Fruit fly (Drosophila melanogaster) whole organism, embryonic: ENCODE measurements around the gene CG5516.
A peak's percentile ranks its signal among the peaks of the same experiment; 100 is the strongest.

Source experiments
- CG10267 ChIP-seq: fragments of 200-800 bp; sonication (Bioruptor generic); optimal IDR thresholded peaks from 2 replicates; lab custom pipeline; 2018; ENCODE audit warnings: missing biosample characterization, mild to moderate bottlenecking, missing genetic modification characterization, moderate library complexity
- CG10543 ChIP-seq: fragments of 200-800 bp; sonication (Bioruptor generic); optimal IDR thresholded peaks from 3 replicates; lab custom pipeline; 2017; ENCODE audit warnings: missing biosample characterization, mild to moderate bottlenecking, missing genetic modification characterization, moderate library complexity
- CG12659 ChIP-seq: fragments of 200-800 bp; sonication (Bioruptor generic); optimal IDR thresholded peaks from 3 replicates; lab custom pipeline; 2017; ENCODE audit warnings: mild to moderate bottlenecking, missing biosample characterization, missing genetic modification reagents, missing genetic modification characterization
- CG13123 ChIP-seq: fragments of 200-800 bp; sonication (Bioruptor generic); optimal IDR thresholded peaks from 2 replicates; lab custom pipeline; 2016; ENCODE audit warnings: missing biosample characterization, missing genetic modification characterization
- CG1529 ChIP-seq: fragments of 200-800 bp; sonication (Bioruptor generic); optimal IDR thresholded peaks from 3 replicates; lab custom pipeline; 2018; ENCODE audit warnings: missing biosample characterization, missing genetic modification characterization
- CG16813 ChIP-seq: fragments of 200-800 bp; sonication (Bioruptor generic); IDR thresholded peaks from 3 replicates; pipeline ENCODE4 v1.3.6; 2022; ENCODE audit warnings: missing biosample characterization, missing genetic modification characterization; ENCODE audit not compliant: partially characterized antibody
- CG17802 ChIP-seq: fragments of 200-800 bp; sonication (Bioruptor generic); optimal IDR thresholded peaks from 2 replicates; lab custom pipeline; 2018; ENCODE audit warnings: missing biosample characterization, mild to moderate bottlenecking, missing genetic modification characterization, moderate library complexity
- CG17912 ChIP-seq: fragments of 200-800 bp; sonication (Bioruptor generic); optimal IDR thresholded peaks from 2 replicates; lab custom pipeline; 2018; ENCODE audit warnings: missing biosample characterization, mild to moderate bottlenecking, missing genetic modification characterization
- CG2120 ChIP-seq: fragments of 200-800 bp; sonication (Bioruptor generic); optimal IDR thresholded peaks from 3 replicates; lab custom pipeline; 2016; ENCODE audit warnings: missing biosample characterization, missing genetic modification characterization
- CG2889 ChIP-seq: fragments of 200-800 bp; sonication (Bioruptor generic); IDR thresholded peaks from 3 replicates; pipeline ENCODE4 v1.3.6; 2022; ENCODE audit warnings: missing biosample characterization, missing genetic modification characterization
- CG42726 ChIP-seq: fragments of 200-800 bp; sonication (Bioruptor generic); IDR thresholded peaks from 2 replicates; pipeline ENCODE4 v1.3.6; 2022; ENCODE audit warnings: missing biosample characterization, missing genetic modification characterization; ENCODE audit not compliant: partially characterized antibody
- CG4360 ChIP-seq: fragments of 200-800 bp; sonication (Bioruptor generic); IDR thresholded peaks from 2 replicates; pipeline ENCODE4 v1.3.6; 2022; ENCODE audit warnings: missing biosample characterization, missing genetic modification characterization
- CG43689 ChIP-seq: fragments of 200-800 bp; sonication (Bioruptor generic); IDR thresholded peaks from 2 replicates; pipeline ENCODE4 v1.3.6; 2022; ENCODE audit warnings: missing biosample characterization, missing genetic modification characterization
- CG4404 ChIP-seq: fragments of 200-800 bp; sonication (Bioruptor generic); IDR thresholded peaks from 2 replicates; pipeline ENCODE4 v1.3.6; 2022; ENCODE audit warnings: missing biosample characterization, missing genetic modification characterization
- CG8281 ChIP-seq: fragments of 200-800 bp; sonication (Bioruptor generic); optimal IDR thresholded peaks from 2 replicates; lab custom pipeline; 2018; ENCODE audit warnings: missing biosample characterization, mild to moderate bottlenecking, missing genetic modification characterization, moderate library complexity
- CG9727 ChIP-seq: fragments of 200-800 bp; sonication (Bioruptor generic); optimal IDR thresholded peaks from 3 replicates; lab custom pipeline; 2017; ENCODE audit warnings: missing biosample characterization, mild to moderate bottlenecking, missing genetic modification characterization
- CG9797 ChIP-seq: fragments of 200-800 bp; sonication (Bioruptor generic); optimal IDR thresholded peaks from 3 replicates; lab custom pipeline; 2018; ENCODE audit warnings: missing biosample characterization, mild to moderate bottlenecking, missing genetic modification characterization
- CG9817 ChIP-seq: fragments of 200-800 bp; sonication (Bioruptor generic); optimal IDR thresholded peaks from 2 replicates; lab custom pipeline; 2018; ENCODE audit warnings: missing biosample characterization, mild to moderate bottlenecking, missing genetic modification characterization, moderate library complexity
- D ChIP-seq, 2 experiments: fragments of 200-800 bp in 1 of 2; fragments of >200 bp in 1 of 2; sonication (Bioruptor generic) in 1 of 2; optimal IDR thresholded peaks; 2 replicates in 1 of 2; 3 replicates in 1 of 2; lab custom pipeline; 2017; ENCODE audit warnings: mild to moderate bottlenecking in 1 of 2, missing biosample characterization in 1 of 2, missing genetic modification characterization in 1 of 2, missing genetic modification reagents in 1 of 2
- Dp ChIP-seq: fragments of 200-800 bp; sonication (Bioruptor generic); optimal IDR thresholded peaks from 2 replicates; lab custom pipeline; 2018; ENCODE audit warnings: missing biosample characterization, mild to moderate bottlenecking, missing genetic modification characterization, moderate library complexity
- Dref ChIP-seq: fragments of 200-800 bp; sonication (Bioruptor generic); IDR thresholded peaks from 2 replicates; pipeline ENCODE4 v1.3.6; 2022; ENCODE audit warnings: missing biosample characterization, missing genetic modification characterization
- HLH3B ChIP-seq: fragments of 200-800 bp; sonication (Bioruptor generic); IDR thresholded peaks from 2 replicates; pipeline ENCODE4 v1.3.6; 2022; ENCODE audit warnings: missing biosample characterization, missing genetic modification characterization
- Hr39 ChIP-seq: fragments of >200 bp; optimal IDR thresholded peaks from 2 replicates; lab custom pipeline; 2017
- Jarid2 ChIP-seq: fragments of 200-800 bp; sonication (Bioruptor generic); optimal IDR thresholded peaks from 3 replicates; lab custom pipeline; 2017; ENCODE audit warnings: mild to moderate bottlenecking, missing biosample characterization, missing genetic modification reagents, missing genetic modification characterization
- Neu2 ChIP-seq: fragments of 200-800 bp; sonication (Bioruptor generic); optimal IDR thresholded peaks from 3 replicates; lab custom pipeline; 2016; ENCODE audit warnings: missing biosample characterization, missing genetic modification characterization, borderline replicate concordance
- Trl ChIP-seq, 3 experiments: fragments of >200 bp in 2 of 3; fragments of 200-800 bp in 1 of 3; sonication (Bioruptor generic) in 1 of 3; optimal IDR thresholded peaks; 2 replicates in 1 of 3; 3 replicates in 2 of 3; lab custom pipeline; 2016 to 2017; ENCODE audit warnings: missing biosample characterization in 1 of 3, missing genetic modification characterization in 1 of 3
- Vsx1 ChIP-seq: fragments of 200-800 bp; sonication (Bioruptor generic); optimal IDR thresholded peaks from 2 replicates; lab custom pipeline; 2017; ENCODE audit warnings: missing biosample characterization, mild to moderate bottlenecking, missing genetic modification characterization, missing genetic modification reagents
- ac ChIP-seq: fragments of 200-800 bp; sonication (Bioruptor generic); optimal IDR thresholded peaks from 3 replicates; lab custom pipeline; 2017; ENCODE audit warnings: missing biosample characterization, mild to moderate bottlenecking, missing genetic modification characterization
- ap ChIP-seq: fragments of 200-800 bp; sonication (Bioruptor generic); IDR thresholded peaks from 2 replicates; pipeline ENCODE4 v1.3.6; 2022; ENCODE audit warnings: missing biosample characterization, missing genetic modification characterization
- btn ChIP-seq: fragments of 200-800 bp; sonication (Bioruptor generic); optimal IDR thresholded peaks from 2 replicates; lab custom pipeline; 2016; ENCODE audit warnings: missing biosample characterization, missing genetic modification characterization
- da ChIP-seq: fragments of 200-800 bp; sonication (Bioruptor generic); optimal IDR thresholded peaks from 2 replicates; lab custom pipeline; 2016; ENCODE audit warnings: missing biosample characterization, missing genetic modification characterization
- dan ChIP-seq: fragments of 200-800 bp; sonication (Bioruptor generic); IDR thresholded peaks from 2 replicates; pipeline ENCODE4 v1.3.6; 2022; ENCODE audit warnings: missing biosample characterization, missing genetic modification characterization
- dimm ChIP-seq: fragments of 200-800 bp; sonication (Bioruptor generic); IDR thresholded peaks from 2 replicates; pipeline ENCODE4 v1.3.6; 2022; ENCODE audit warnings: missing biosample characterization, missing genetic modification characterization
- dmrt11E ChIP-seq: fragments of 200-800 bp; sonication (Bioruptor generic); optimal IDR thresholded peaks from 3 replicates; lab custom pipeline; 2018; ENCODE audit warnings: missing biosample characterization, mild to moderate bottlenecking, missing genetic modification characterization, moderate library complexity
- ems ChIP-seq: fragments of 200-800 bp; sonication (Bioruptor generic); optimal IDR thresholded peaks from 3 replicates; lab custom pipeline; 2016; ENCODE audit warnings: missing biosample characterization, missing genetic modification characterization
- fd96Cb ChIP-seq: fragments of 200-800 bp; sonication (Bioruptor generic); optimal IDR thresholded peaks from 2 replicates; lab custom pipeline; 2018; ENCODE audit warnings: missing biosample characterization, mild to moderate bottlenecking, missing genetic modification characterization, moderate library complexity
- ftz-f1 ChIP-seq: fragments of 200-800 bp; sonication (Bioruptor generic); optimal IDR thresholded peaks from 2 replicates; lab custom pipeline; 2016; ENCODE audit warnings: missing biosample characterization, missing genetic modification characterization
- grn ChIP-seq: fragments of 200-800 bp; sonication (Bioruptor generic); optimal IDR thresholded peaks from 3 replicates; lab custom pipeline; 2017; ENCODE audit warnings: missing biosample characterization, missing genetic modification characterization
- nerfin-1 ChIP-seq: fragments of 200-800 bp; sonication (Bioruptor generic); optimal IDR thresholded peaks from 3 replicates; lab custom pipeline; 2019; ENCODE audit warnings: missing biosample characterization, mild to moderate bottlenecking, missing genetic modification characterization, moderate library complexity
- nmo ChIP-seq: fragments of 200-800 bp; sonication (Bioruptor generic); optimal IDR thresholded peaks from 2 replicates; lab custom pipeline; 2018; ENCODE audit warnings: missing biosample characterization, mild to moderate bottlenecking, missing genetic modification characterization, moderate library complexity
- onecut ChIP-seq: fragments of 200-800 bp; sonication (Bioruptor generic); IDR thresholded peaks from 2 replicates; pipeline ENCODE4 v1.3.6; 2022; ENCODE audit warnings: missing biosample characterization, missing genetic modification characterization
- p53 ChIP-seq: fragments of 200-800 bp; sonication (Bioruptor generic); optimal IDR thresholded peaks from 2 replicates; lab custom pipeline; 2016; ENCODE audit warnings: missing biosample characterization, missing genetic modification characterization
- phol ChIP-seq: fragments of 200-800 bp; sonication (Bioruptor generic); optimal IDR thresholded peaks from 3 replicates; lab custom pipeline; 2018; ENCODE audit warnings: missing biosample characterization, mild to moderate bottlenecking, missing genetic modification characterization, moderate library complexity
- row ChIP-seq: fragments of 200-800 bp; sonication (Bioruptor generic); IDR thresholded peaks from 3 replicates; pipeline ENCODE4 v1.3.6; 2022; ENCODE audit warnings: missing biosample characterization, missing genetic modification characterization
- stc ChIP-seq: fragments of 200-800 bp; sonication (Bioruptor generic); IDR thresholded peaks from 2 replicates; pipeline ENCODE4 v1.3.6; 2022; ENCODE audit warnings: missing biosample characterization, missing genetic modification characterization
- sug ChIP-seq: fragments of 200-800 bp; optimal IDR thresholded peaks from 2 replicates; lab custom pipeline; 2019; ENCODE audit warnings: missing biosample characterization, mild to moderate bottlenecking, missing genetic modification characterization, moderate library complexity
- tna ChIP-seq: fragments of 200-800 bp; sonication (Bioruptor generic); IDR thresholded peaks from 2 replicates; pipeline ENCODE4 v1.3.6; 2022; ENCODE audit warnings: missing biosample characterization, missing genetic modification characterization; ENCODE audit not compliant: partially characterized antibody
- toy ChIP-seq: fragments of 200-800 bp; sonication (Bioruptor generic); IDR thresholded peaks from 2 replicates; pipeline ENCODE4 v1.3.6; 2022; ENCODE audit warnings: missing biosample characterization, missing genetic modification characterization
- vfl ChIP-seq: fragments of 200-800 bp; sonication (Bioruptor generic); optimal IDR thresholded peaks from 2 replicates; lab custom pipeline; 2016; ENCODE audit warnings: missing biosample characterization, missing genetic modification characterization

CG5516 gene

dm6 chr3R:15983541-15984229, 20.0 kb downstream of the CG5516 start (continued):
- no peak for TF ChIP-seq ap (GFP tag; lab: Robert Waterston, UW)
- TF ChIP-seq CG17912 (GFP tag; lab: Kevin White, UChicago): no peak
- TF ChIP-seq Dp: no peak
- no peak; the same call in 1 of the 2 replicates for TF ChIP-seq onecut (GFP tag; lab: Robert Waterston, UW)
- no peak for TF ChIP-seq CG17802 (tag; lab: Kevin White, UChicago)
- TF ChIP-seq HLH3B (GFP tag; lab: Robert Waterston, UW): no peak
- TF ChIP-seq CG10267 (tag; lab: Kevin White, UChicago): peak; percentile 35
- no peak for TF ChIP-seq Trl (optimal IDR thresholded peaks at IDR 0.05; lab: Kevin White, UChicago)
- no peak for TF ChIP-seq Trl (GFP tag; optimal IDR thresholded peaks at IDR 0.05; lab: Kevin White, UChicago)
- peak; percentile 37 for TF ChIP-seq CG1529
- TF ChIP-seq CG2889 (GFP tag; lab: Robert Waterston, UW): no peak
- no peak for TF ChIP-seq D (optimal IDR thresholded peaks at IDR 0.05; lab: Kevin White, UChicago)
- TF ChIP-seq D (GFP tag; optimal IDR thresholded peaks at IDR 0.05; lab: Kevin White, UChicago): peak; percentile 36
- no peak for TF ChIP-seq CG42726 (GFP tag; lab: Robert Waterston, UW)
- peak; percentile 67 for TF ChIP-seq dmrt11E (tag; lab: Kevin White, UChicago)
- 0 out of 2 replicates have a peak, but pooled peaks have one; percentile 15 for TF ChIP-seq CG4360 (GFP tag; lab: Robert Waterston, UW)
- TF ChIP-seq CG8281 (tag; lab: Kevin White, UChicago): no peak
- TF ChIP-seq btn (GFP tag; lab: Kevin White, UChicago): no peak
- no peak for TF ChIP-seq CG13123 (GFP tag; lab: Kevin White, UChicago)
- no peak for TF ChIP-seq CG9817 (tag; lab: Kevin White, UChicago)
- TF ChIP-seq da (GFP tag; lab: Kevin White, UChicago): no peak
- TF ChIP-seq CG4404 (GFP tag; lab: Robert Waterston, UW): no peak
- no peak for TF ChIP-seq Dref (GFP tag; lab: Robert Waterston, UW)
- TF ChIP-seq Jarid2 (GFP tag; lab: Kevin White, UChicago): no peak
- peak; percentile 3 for TF ChIP-seq fd96Cb
- no peak for TF ChIP-seq CG10543 (GFP tag; lab: Kevin White, UChicago)
- no peak for TF ChIP-seq Neu2
- TF ChIP-seq grn (GFP tag; lab: Kevin White, UChicago): peak; percentile 49
- TF ChIP-seq phol: peak; percentile 9
- TF ChIP-seq CG9797 (GFP tag; lab: Kevin White, UChicago): no peak
- no peak for TF ChIP-seq tna (GFP tag; lab: Robert Waterston, UW)
- no peak for TF ChIP-seq nmo (GFP tag; lab: Kevin White, UChicago)
- TF ChIP-seq Vsx1: no peak
- no peak for TF ChIP-seq vfl (GFP tag; lab: Kevin White, UChicago)
- no peak for TF ChIP-seq dan
- peak; percentile 45 for TF ChIP-seq sug (tag; lab: Kevin White, UChicago)
- peak; percentile 22 for TF ChIP-seq CG9727 (GFP tag; lab: Kevin White, UChicago)
- no peak; the same call in 1 of the 2 replicates for TF ChIP-seq stc (GFP tag; lab: Robert Waterston, UW)
- no peak for TF ChIP-seq toy (GFP tag; lab: Robert Waterston, UW)
- peak; percentile 56 for TF ChIP-seq ac (GFP tag; lab: Kevin White, UChicago)
- TF ChIP-seq CG12659 (GFP tag; lab: Kevin White, UChicago): no peak
- TF ChIP-seq p53 (GFP tag; lab: Kevin White, UChicago): no peak
- no peak for TF ChIP-seq ftz-f1
- no peak for TF ChIP-seq ems (GFP tag; lab: Kevin White, UChicago)
- TF ChIP-seq CG16813 (GFP tag; lab: Robert Waterston, UW): no peak
- TF ChIP-seq nerfin-1 (tag; lab: Kevin White, UChicago): peak; percentile 24
- TF ChIP-seq CG2120 (GFP tag; lab: Kevin White, UChicago): no peak
- TF ChIP-seq Hr39: no peak
- TF ChIP-seq CG43689 (GFP tag; lab: Robert Waterston, UW): no peak
- TF ChIP-seq row (GFP tag; lab: Robert Waterston, UW): no peak
- TF ChIP-seq dimm (GFP tag; lab: Robert Waterston, UW): no peak
